Worm (Caenorhabditis elegans) whole organism, young adult: ENCODE results near the gene tald-1.

ENCODE experiments used
- B0019.2 ChIP-seq: fragments of 200-800 bp; sonication (Bioruptor generic); conservative IDR thresholded peaks from 2 replicates; pipeline ENCODE4 v1.3.6; 2022; ENCODE audit warnings: missing genetic modification reagents, missing genetic modification characterization, missing compliant biosample characterization
- F33H1.4 ChIP-seq: fragments of 200-800 bp; sonication (Bioruptor generic); IDR thresholded peaks from 2 replicates; pipeline ENCODE4 v1.3.6; 2022; ENCODE audit warnings: missing genetic modification reagents, missing genetic modification characterization, missing compliant biosample characterization
- F49E8.2 ChIP-seq: sonication (generic microtip); optimal IDR thresholded peaks from 3 replicates; lab custom pipeline; 2017; ENCODE audit warnings: missing genetic modification characterization, mild to moderate bottlenecking, missing compliant biosample characterization, antibody characterized with exemption, moderate library complexity; ENCODE audit not compliant: insufficient read depth
- K11D2.4 ChIP-seq: fragments of 200-800 bp; sonication (Bioruptor generic); IDR thresholded peaks from 2 replicates; pipeline ENCODE4 v1.3.6; 2022; ENCODE audit warnings: missing genetic modification reagents, missing genetic modification characterization, missing compliant biosample characterization
- T26A5.8 ChIP-seq: sonication (generic microtip); optimal IDR thresholded peaks from 2 replicates; lab custom pipeline; 2016; ENCODE audit warnings: missing genetic modification characterization, missing compliant biosample characterization
- Y53F4B.3 ChIP-seq: fragments of 200-800 bp; sonication (Bioruptor generic); IDR thresholded peaks from 2 replicates; pipeline ENCODE4 v1.3.6; 2022; ENCODE audit warnings: missing genetic modification reagents, missing genetic modification characterization, missing compliant biosample characterization
- Y79H2A.3 ChIP-seq: fragments of 200-800 bp; sonication (Bioruptor generic); conservative IDR thresholded peaks from 2 replicates; pipeline ENCODE4 v1.3.6; 2022; ENCODE audit warnings: missing genetic modification reagents, missing genetic modification characterization, missing compliant biosample characterization
- ZK185.1 ChIP-seq: sonication (generic microtip); optimal IDR thresholded peaks from 2 replicates; lab custom pipeline; 2016; ENCODE audit warnings: mild to moderate bottlenecking, missing genetic modification characterization, missing compliant biosample characterization; ENCODE audit not compliant: poor library complexity, severe bottlenecking
- akir-1 ChIP-seq: fragments of 200-800 bp; sonication (Bioruptor generic); optimal IDR thresholded peaks from 2 replicates; lab custom pipeline; 2018; ENCODE audit warnings: mild to moderate bottlenecking, missing genetic modification characterization, moderate library complexity, missing compliant biosample characterization
- aptf-2 ChIP-seq: fragments of 200-800 bp; sonication (Bioruptor generic); conservative IDR thresholded peaks from 2 replicates; pipeline ENCODE4 v1.3.6; 2022; ENCODE audit warnings: missing genetic modification reagents, missing genetic modification characterization, missing compliant biosample characterization
- athp-1 ChIP-seq: sonication (generic microtip); optimal IDR thresholded peaks from 2 replicates; lab custom pipeline; 2017; ENCODE audit warnings: mild to moderate bottlenecking, missing genetic modification characterization, missing compliant biosample characterization
- bed-2 ChIP-seq: fragments of 200-800 bp; sonication (Bioruptor generic); IDR thresholded peaks from 2 replicates; pipeline ENCODE4 v1.3.6; 2022; ENCODE audit warnings: missing genetic modification reagents, missing genetic modification characterization, missing compliant biosample characterization
- ccch-3 ChIP-seq: fragments of 200-800 bp; sonication (Bioruptor generic); optimal IDR thresholded peaks from 2 replicates; lab custom pipeline; 2018; ENCODE audit warnings: mild to moderate bottlenecking, missing genetic modification characterization, missing compliant biosample characterization
- ceh-27 ChIP-seq: fragments of 200-800 bp; sonication (Bioruptor generic); optimal IDR thresholded peaks from 2 replicates; lab custom pipeline; 2018; ENCODE audit warnings: mild to moderate bottlenecking, missing genetic modification characterization, moderate library complexity, missing compliant biosample characterization
- chd-7 ChIP-seq: sonication (generic microtip); optimal IDR thresholded peaks from 2 replicates; lab custom pipeline; 2016; ENCODE audit warnings: mild to moderate bottlenecking, missing genetic modification characterization, moderate library complexity, missing compliant biosample characterization
- dox-1 ChIP-seq: fragments of 200-800 bp; sonication (Bioruptor generic); IDR thresholded peaks from 2 replicates; pipeline ENCODE4 v1.3.6; 2022; ENCODE audit warnings: missing genetic modification reagents, missing genetic modification characterization, missing compliant biosample characterization
- egrh-3 ChIP-seq: fragments of 200-800 bp; sonication (Bioruptor generic); IDR thresholded peaks from 2 replicates; pipeline ENCODE4 v1.3.6; 2022; ENCODE audit warnings: missing genetic modification reagents, missing genetic modification characterization, missing compliant biosample characterization
- hmg-1.2 ChIP-seq: fragments of 200-800 bp; sonication (Bioruptor generic); IDR thresholded peaks from 2 replicates; pipeline ENCODE4 v1.3.6; 2022; ENCODE audit warnings: missing genetic modification reagents, missing genetic modification characterization, missing compliant biosample characterization
- let-607 ChIP-seq, 2 experiments: fragments of 200-800 bp in 1 of 2; sonication (Bioruptor generic) in 1 of 2; sonication (generic microtip) in 1 of 2; optimal IDR thresholded peaks; 2 replicates each; lab custom pipeline; 2016 to 2018; ENCODE audit warnings: mild to moderate bottlenecking in 2 of 2, missing compliant biosample characterization in 2 of 2, missing genetic modification characterization in 2 of 2, moderate library complexity in 2 of 2, missing genotype in 1 of 2
- lin-26 ChIP-seq: fragments of 200-800 bp; sonication (Bioruptor generic); IDR thresholded peaks from 2 replicates; pipeline ENCODE4 v1.3.6; 2022; ENCODE audit warnings: missing genetic modification reagents, missing genetic modification characterization, missing compliant biosample characterization
- lin-40 ChIP-seq: sonication (generic microtip); optimal IDR thresholded peaks from 2 replicates; lab custom pipeline; 2016; ENCODE audit warnings: missing genetic modification characterization, mild to moderate bottlenecking, missing compliant biosample characterization, missing genotype, missing genetic modification reagents
- lin-54 ChIP-seq: fragments of 200-800 bp; sonication (Bioruptor generic); optimal IDR thresholded peaks from 2 replicates; lab custom pipeline; 2018; ENCODE audit warnings: mild to moderate bottlenecking, missing genetic modification characterization, missing compliant biosample characterization
- lsy-27 ChIP-seq: sonication (generic microtip); optimal IDR thresholded peaks from 2 replicates; lab custom pipeline; 2017; ENCODE audit warnings: missing genetic modification characterization, mild to moderate bottlenecking, missing compliant biosample characterization, antibody characterized with exemption, missing genotype, borderline replicate concordance; ENCODE audit not compliant: insufficient read depth
- madf-3 ChIP-seq: fragments of 200-800 bp; sonication (Bioruptor generic); IDR thresholded peaks from 2 replicates; pipeline ENCODE4 v1.3.6; 2022; ENCODE audit warnings: missing genetic modification reagents, missing genetic modification characterization, missing compliant biosample characterization
- mcd-1 ChIP-seq: fragments of 200-800 bp; sonication (Bioruptor generic); IDR thresholded peaks from 2 replicates; pipeline ENCODE4 v1.3.6; 2022; ENCODE audit warnings: missing genetic modification reagents, missing genetic modification characterization, missing compliant biosample characterization
- nfyb-1 ChIP-seq: fragments of 200-800 bp; sonication (Bioruptor generic); IDR thresholded peaks from 2 replicates; pipeline ENCODE4 v1.3.6; 2022; ENCODE audit warnings: missing genetic modification reagents, missing genetic modification characterization, missing compliant biosample characterization
- nhr-120 ChIP-seq: fragments of 200-800 bp; sonication (Bioruptor generic); IDR thresholded peaks from 2 replicates; pipeline ENCODE4 v1.3.6; 2022; ENCODE audit warnings: missing genetic modification characterization, missing compliant biosample characterization
- nhr-80 ChIP-seq: sonication (generic microtip); optimal IDR thresholded peaks from 2 replicates; lab custom pipeline; 2016; ENCODE audit warnings: missing genetic modification characterization, missing compliant biosample characterization
- snpc-3.4 ChIP-seq: sonication (generic microtip); optimal IDR thresholded peaks from 2 replicates; lab custom pipeline; 2017; ENCODE audit warnings: missing genetic modification characterization, mild to moderate bottlenecking, missing compliant biosample characterization, antibody characterized with exemption, moderate library complexity, missing genotype, missing genetic modification reagents
- somi-1 ChIP-seq: fragments of 200-800 bp; sonication (Bioruptor generic); optimal IDR thresholded peaks from 2 replicates; lab custom pipeline; 2018; ENCODE audit warnings: mild to moderate bottlenecking, missing genetic modification characterization, missing compliant biosample characterization
- sptf-2 ChIP-seq: fragments of 200-800 bp; sonication (Bioruptor generic); optimal IDR thresholded peaks from 2 replicates; lab custom pipeline; 2018; ENCODE audit warnings: mild to moderate bottlenecking, missing genetic modification characterization, missing compliant biosample characterization
- tbp1 ChIP-seq: fragments of 200-800 bp; sonication (Bioruptor generic); optimal IDR thresholded peaks from 2 replicates; lab custom pipeline; 2018; ENCODE audit warnings: mild to moderate bottlenecking, missing genetic modification characterization, missing compliant biosample characterization
- unc-130 ChIP-seq: sonication (generic microtip); optimal IDR thresholded peaks from 2 replicates; lab custom pipeline; 2016; ENCODE audit warnings: missing genetic modification reagents, missing genetic modification characterization, missing compliant biosample characterization
- zfh-2 ChIP-seq: fragments of 200-800 bp; sonication (Bioruptor generic); conservative IDR thresholded peaks from 2 replicates; pipeline ENCODE4 v1.3.6; 2022; ENCODE audit warnings: missing genetic modification reagents, missing genetic modification characterization, missing compliant biosample characterization
- zim-3 ChIP-seq: sonication (generic microtip); optimal IDR thresholded peaks from 2 replicates; lab custom pipeline; 2017; ENCODE audit warnings: mild to moderate bottlenecking, missing genetic modification characterization, moderate library complexity, missing compliant biosample characterization
- ztf-18 ChIP-seq: sonication (generic microtip); optimal IDR thresholded peaks from 2 replicates; lab custom pipeline; 2016; ENCODE audit warnings: missing genotype, mild to moderate bottlenecking, missing genetic modification characterization, missing compliant biosample characterization
- ztf-22 ChIP-seq: fragments of 200-800 bp; sonication (Bioruptor generic); optimal IDR thresholded peaks from 2 replicates; lab custom pipeline; 2018; ENCODE audit warnings: mild to moderate bottlenecking, missing genetic modification characterization, moderate library complexity, missing compliant biosample characterization
- ztf-26 ChIP-seq: sonication (generic microtip); optimal IDR thresholded peaks from 2 replicates; lab custom pipeline; 2017; ENCODE audit warnings: missing genetic modification characterization, missing compliant biosample characterization

The tald-1 gene

ce11 chrIV:4400350-4401326 lies 14.2 kb downstream of the tald-1 start, which contains the start of gene Y24D9A.6 (continued):
- no peak for TF ChIP-seq F33H1.4 (GFP tag; lab: Robert Waterston, UW)
- peak; percentile 60 for TF ChIP-seq chd-7 (tag; lab: Kevin White, UChicago)

- TF ChIP-seq somi-1 (GFP tag; lab: Kevin White, UChicago): peak; percentile 1
- TF ChIP-seq aptf-2 (GFP tag; lab: Robert Waterston, UW): no peak
- TF ChIP-seq lin-40 (tag; lab: Kevin White, UChicago): peak; percentile 21
- TF ChIP-seq ztf-26: peak; percentile 17
- no peak for TF ChIP-seq lsy-27 (tag; lab: Kevin White, UChicago)
These were observed 16.0 kb downstream of the tald-1 start for ce11 chrIV:4402413-4402812.

- no peak for TF ChIP-seq zim-3
- 0 out of 2 replicates have a peak, but pooled peaks have one; percentile 24 for TF ChIP-seq mcd-1
- TF ChIP-seq lin-40 (tag; lab: Kevin White, UChicago): no peak
- no peak for TF ChIP-seq bed-2 (GFP tag; lab: Robert Waterston, UW)
- no peak for TF ChIP-seq ztf-26
- no peak for TF ChIP-seq ztf-18 (tag; lab: Kevin White, UChicago)
- TF ChIP-seq athp-1: no peak
- TF ChIP-seq dox-1 (GFP tag; lab: Robert Waterston, UW): no peak
- TF ChIP-seq unc-130 (GFP tag; lab: Kevin White, UChicago): no peak
- no peak for TF ChIP-seq ccch-3 (GFP tag; lab: Kevin White, UChicago)
- no peak for TF ChIP-seq tbp1
- no peak for TF ChIP-seq nhr-120 (GFP tag; lab: Robert Waterston, UW)
- no peak for TF ChIP-seq akir-1 (GFP tag; lab: Kevin White, UChicago)
- TF ChIP-seq zfh-2 (GFP tag; lab: Robert Waterston, UW): 0 out of 2 replicates have a peak, but pooled peaks have one; percentile 10
- TF ChIP-seq ceh-27: no peak
These were observed 17.4 kb downstream of the tald-1 start for ce11 chrIV:4403870-4404269.

ce11 chrIV:4405126-4405525 lies 18.7 kb downstream of the tald-1 start, which contains the start of gene Y24D9A.7:
TSS of gene Y24D9A.7 (minus strand) at chrIV:4405171.
- peak; percentile 2 for TF ChIP-seq lin-54 (GFP tag; lab: Kevin White, UChicago)
- TF ChIP-seq nhr-80 (tag; lab: Kevin White, UChicago): peak; percentile 49
- no peak for TF ChIP-seq egrh-3
- TF ChIP-seq zim-3: peak; percentile 6
- TF ChIP-seq ZK185.1 (tag; lab: Kevin White, UChicago): no peak
- TF ChIP-seq snpc-3.4 (tag; lab: Kevin White, UChicago): no peak
- no peak for TF ChIP-seq madf-3 (GFP tag; lab: Robert Waterston, UW)

- TF ChIP-seq B0019.2 (GFP tag; lab: Robert Waterston, UW) (no peak), ztf-18 (tag; lab: Kevin White, UChicago) (peak; percentile 23), Y53F4B.3 (GFP tag; lab: Robert Waterston, UW) (no peak), nhr-80 (tag; lab: Kevin White, UChicago) (peak; percentile 91), Y79H2A.3 (GFP tag; lab: Robert Waterston, UW) (no peak), T26A5.8 (tag; lab: Kevin White, UChicago) (no peak), sptf-2 (GFP tag; lab: Kevin White, UChicago) (no peak), hmg-1.2 (GFP tag; lab: Robert Waterston, UW) (peak; percentile 41; the same call in 1 of the 2 replicates), let-607 (tag; optimal IDR thresholded peaks at IDR 0.05; lab: Kevin White, UChicago) (peak in 1 of 2 experiments; percentile 20), K11D2.4 (peak; percentile 33; the same call in 1 of the 2 replicates), zfh-2 (GFP tag; lab: Robert Waterston, UW) (peak; percentile 84), lin-40 (tag; lab: Kevin White, UChicago) (peak; percentile 53), F49E8.2 (tag; lab: Kevin White, UChicago) (no peak), ztf-22 (peak; percentile 27), lin-26 (peak; percentile 54; the same call in 1 of the 2 replicates), nfyb-1 (GFP tag; lab: Robert Waterston, UW) (no peak), ZK185.1 (tag; lab: Kevin White, UChicago) (no peak)
These were observed 19.6 kb downstream of the tald-1 start for ce11 chrIV:4406054-4406539.
